Fruit fly (Drosophila melanogaster) whole organism, pupa: ENCODE data around the gene CG42467.

Experiments
- CG10348 ChIP-seq: fragments of 200-800 bp; sonication (Bioruptor generic); IDR thresholded peaks from 2 replicates; pipeline ENCODE4 v1.3.6; 2022; ENCODE audit warnings: missing biosample characterization, missing genetic modification characterization
- CG12605 ChIP-seq: fragments of 200-800 bp; sonication (Bioruptor generic); IDR thresholded peaks from 2 replicates; pipeline ENCODE4 v1.3.6; 2022; ENCODE audit warnings: missing biosample characterization, missing genetic modification characterization
- CG13204 ChIP-seq: fragments of 200-800 bp; sonication (Bioruptor generic); optimal IDR thresholded peaks from 2 replicates; lab custom pipeline; 2018; ENCODE audit warnings: missing biosample characterization, mild to moderate bottlenecking, missing genetic modification characterization, moderate library complexity
- CG14655 ChIP-seq: fragments of 200-800 bp; sonication (Bioruptor generic); optimal IDR thresholded peaks from 3 replicates; lab custom pipeline; 2017; ENCODE audit warnings: mild to moderate bottlenecking, missing biosample characterization, missing genetic modification reagents, missing genetic modification characterization
- CG15710 ChIP-seq: fragments of 200-800 bp; sonication (Bioruptor generic); optimal IDR thresholded peaks from 2 replicates; lab custom pipeline; 2018; ENCODE audit warnings: missing biosample characterization, mild to moderate bottlenecking, missing genetic modification characterization, moderate library complexity
- CG17806 ChIP-seq: fragments of 200-800 bp; sonication (Bioruptor generic); optimal IDR thresholded peaks from 2 replicates; lab custom pipeline; 2018; ENCODE audit warnings: missing biosample characterization, mild to moderate bottlenecking, missing genetic modification characterization, moderate library complexity
- CG32121 ChIP-seq: fragments of 200-800 bp; sonication (Bioruptor generic); IDR thresholded peaks from 2 replicates; pipeline ENCODE4 v1.3.6; 2022; ENCODE audit warnings: missing biosample characterization, missing genetic modification characterization
- CG34367 ChIP-seq: fragments of 200-800 bp; sonication (Bioruptor generic); optimal IDR thresholded peaks from 2 replicates; lab custom pipeline; 2018; ENCODE audit warnings: missing biosample characterization, mild to moderate bottlenecking, missing genetic modification characterization
- CG4496 ChIP-seq: fragments of 200-800 bp; sonication (Bioruptor generic); IDR thresholded peaks from 3 replicates; pipeline ENCODE4 v1.3.6; 2022; ENCODE audit warnings: missing biosample characterization, missing genetic modification characterization
- CG8159 ChIP-seq: fragments of 200-800 bp; sonication (Bioruptor generic); optimal IDR thresholded peaks from 3 replicates; lab custom pipeline; 2018; ENCODE audit warnings: missing biosample characterization, mild to moderate bottlenecking, missing genetic modification characterization, moderate library complexity
- CG8301 ChIP-seq: fragments of 200-800 bp; sonication (Bioruptor generic); optimal IDR thresholded peaks from 2 replicates; lab custom pipeline; 2018; ENCODE audit warnings: missing biosample characterization, mild to moderate bottlenecking, missing genetic modification characterization
- CG9948 ChIP-seq: fragments of 200-800 bp; sonication (Bioruptor generic); optimal IDR thresholded peaks from 2 replicates; lab custom pipeline; 2018; ENCODE audit warnings: missing biosample characterization, mild to moderate bottlenecking, missing genetic modification characterization, moderate library complexity
- D1 ChIP-seq: fragments of 200-800 bp; sonication (Bioruptor generic); optimal IDR thresholded peaks from 2 replicates; lab custom pipeline; 2018; ENCODE audit warnings: missing biosample characterization, mild to moderate bottlenecking, missing genetic modification characterization, moderate library complexity
- EcR ChIP-seq: fragments of 200-800 bp; sonication (Bioruptor generic); optimal IDR thresholded peaks from 3 replicates; lab custom pipeline; 2019; ENCODE audit warnings: missing biosample characterization, missing genetic modification characterization, mild to moderate bottlenecking, moderate library complexity, missing genetic modification reagents
- Ets98B ChIP-seq: fragments of 200-800 bp; sonication (Bioruptor generic); IDR thresholded peaks from 2 replicates; pipeline ENCODE4 v1.3.6; 2022; ENCODE audit warnings: missing biosample characterization, missing genetic modification characterization
- Pif1A ChIP-seq: fragments of 200-800 bp; sonication (Bioruptor generic); optimal IDR thresholded peaks from 3 replicates; lab custom pipeline; 2016; ENCODE audit warnings: missing biosample characterization, missing genetic modification characterization
- Pif1B ChIP-seq: fragments of 200-800 bp; sonication (Bioruptor generic); optimal IDR thresholded peaks from 3 replicates; lab custom pipeline; 2016; ENCODE audit warnings: missing biosample characterization, missing genetic modification characterization
- Snoo ChIP-seq: fragments of 200-800 bp; sonication (Bioruptor generic); optimal IDR thresholded peaks from 3 replicates; lab custom pipeline; 2017; ENCODE audit warnings: missing biosample characterization, mild to moderate bottlenecking, missing genetic modification characterization, inconsistent platforms
- fd96Ca ChIP-seq: fragments of 200-800 bp; sonication (Bioruptor generic); IDR thresholded peaks from 3 replicates; pipeline ENCODE4 v1.3.6; 2022; ENCODE audit warnings: missing biosample characterization, missing genetic modification characterization
- gl ChIP-seq: fragments of 200-800 bp; sonication (Bioruptor generic); optimal IDR thresholded peaks from 2 replicates; lab custom pipeline; 2018; ENCODE audit warnings: missing biosample characterization, mild to moderate bottlenecking, missing genetic modification characterization
- rn ChIP-seq: fragments of 200-800 bp; sonication (Bioruptor generic); IDR thresholded peaks from 2 replicates; pipeline ENCODE4 v1.3.6; 2022; ENCODE audit warnings: missing biosample characterization, missing genetic modification characterization

The CG42467 gene

dm6 chr2L:3700990-3701389 is at the start of gene CG42467:
Gene CG42467 (plus strand): TSS chr2L:3701290.
- TF ChIP-seq CG34367 (tag; lab: Kevin White, UChicago) (no peak), CG17806 (tag; lab: Kevin White, UChicago) (no peak), Ets98B (GFP tag; lab: Robert Waterston, UW) (no peak), CG10348 (GFP tag; lab: Robert Waterston, UW) (no peak), fd96Ca (GFP tag; lab: Robert Waterston, UW) (no peak), CG8301 (no peak), rn (GFP tag; lab: Robert Waterston, UW) (no peak), CG14655 (no peak), CG12605 (GFP tag; lab: Robert Waterston, UW) (no peak), Pif1B (no peak), CG4496 (GFP tag; lab: Robert Waterston, UW) (no peak), CG8159 (tag; lab: Kevin White, UChicago) (no peak), D1 (tag; lab: Kevin White, UChicago) (no peak), gl (tag; lab: Kevin White, UChicago) (no peak), Snoo (tag; lab: Kevin White, UChicago) (no peak), Pif1A (GFP tag; lab: Kevin White, UChicago) (no peak), CG32121 (no peak), CG15710 (tag; lab: Kevin White, UChicago) (no peak)

DNA sequence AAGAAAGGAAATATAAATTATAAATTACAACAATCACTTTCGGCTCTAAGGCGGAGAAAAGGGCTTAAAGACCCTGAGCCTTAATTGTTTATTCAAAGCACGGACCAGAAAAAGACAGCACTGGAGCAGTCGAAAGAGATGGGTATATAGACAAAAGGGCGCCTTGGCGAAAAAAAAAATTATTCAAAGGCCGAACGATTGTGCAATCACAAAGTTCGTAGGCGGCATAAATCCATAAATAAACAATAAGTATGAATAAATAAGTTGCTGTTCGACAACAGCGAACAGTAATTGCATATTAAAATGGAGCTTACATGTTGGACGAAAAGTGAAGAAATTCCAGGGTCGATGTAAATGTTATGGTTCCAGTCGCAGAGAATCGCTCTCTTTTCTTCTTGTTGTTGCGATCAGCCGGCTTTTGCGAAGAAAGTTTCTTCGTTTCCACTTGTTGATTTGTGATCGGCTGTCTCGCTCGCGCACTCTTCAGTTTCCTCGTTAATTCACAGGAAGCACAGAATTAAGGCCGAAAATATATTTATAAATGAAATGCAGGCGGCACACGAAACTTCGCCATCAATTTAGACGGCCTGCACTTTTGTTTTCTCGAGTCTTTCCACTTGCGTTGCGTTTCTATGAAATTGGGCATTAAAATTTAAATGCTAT is 46.0 kb upstream of the CG42467 start:
- no peak for TF ChIP-seq CG9948 (tag; lab: Kevin White, UChicago)
- no peak for TF ChIP-seq CG34367 (tag; lab: Kevin White, UChicago)
- TF ChIP-seq CG13204 (GFP tag; lab: Kevin White, UChicago): no peak
- no peak for TF ChIP-seq CG10348 (GFP tag; lab: Robert Waterston, UW)
- no peak for TF ChIP-seq fd96Ca (GFP tag; lab: Robert Waterston, UW)
- no peak for TF ChIP-seq gl (tag; lab: Kevin White, UChicago)
- TF ChIP-seq D1 (tag; lab: Kevin White, UChicago): no peak
- no peak for TF ChIP-seq CG32121
- TF ChIP-seq Snoo (tag; lab: Kevin White, UChicago): no peak
- TF ChIP-seq Pif1B: no peak
- no peak for TF ChIP-seq rn (GFP tag; lab: Robert Waterston, UW)
- TF ChIP-seq CG8159 (tag; lab: Kevin White, UChicago): no peak
- TF ChIP-seq CG14655: no peak

dm6 chr2L:3655698-3656105 is 45.4 kb upstream of the CG42467 start:
- TF ChIP-seq CG8301: peak; percentile 99
- peak; percentile 68 for TF ChIP-seq EcR
- peak; percentile 98 for TF ChIP-seq CG12605 (GFP tag; lab: Robert Waterston, UW)
- TF ChIP-seq D1 (tag; lab: Kevin White, UChicago): peak; percentile 95
- peak; percentile 99 for TF ChIP-seq Snoo (tag; lab: Kevin White, UChicago)
- peak; percentile 98 for TF ChIP-seq CG8159 (tag; lab: Kevin White, UChicago)
- peak; percentile 93 for TF ChIP-seq CG13204 (GFP tag; lab: Kevin White, UChicago)
- peak; percentile 99 for TF ChIP-seq Pif1B
- peak; percentile 97 for TF ChIP-seq rn (GFP tag; lab: Robert Waterston, UW)
- peak; percentile 98 for TF ChIP-seq CG9948 (tag; lab: Kevin White, UChicago)
- peak; percentile 98 for TF ChIP-seq CG15710 (tag; lab: Kevin White, UChicago)
- TF ChIP-seq CG32121: peak; percentile 98
- TF ChIP-seq Ets98B (GFP tag; lab: Robert Waterston, UW): peak; percentile 99
- peak; percentile 99 for TF ChIP-seq fd96Ca (GFP tag; lab: Robert Waterston, UW)
- peak; percentile 97 for TF ChIP-seq gl (tag; lab: Kevin White, UChicago)
- peak; percentile 99 for TF ChIP-seq CG4496 (GFP tag; lab: Robert Waterston, UW)
- TF ChIP-seq CG17806 (tag; lab: Kevin White, UChicago): peak; percentile 98
- peak; percentile 97 for TF ChIP-seq CG34367 (tag; lab: Kevin White, UChicago)
- peak; percentile 98 for TF ChIP-seq CG14655
- TF ChIP-seq Pif1A (GFP tag; lab: Kevin White, UChicago): peak; percentile 99
- TF ChIP-seq CG10348 (GFP tag; lab: Robert Waterston, UW): peak; percentile 91

DNA sequence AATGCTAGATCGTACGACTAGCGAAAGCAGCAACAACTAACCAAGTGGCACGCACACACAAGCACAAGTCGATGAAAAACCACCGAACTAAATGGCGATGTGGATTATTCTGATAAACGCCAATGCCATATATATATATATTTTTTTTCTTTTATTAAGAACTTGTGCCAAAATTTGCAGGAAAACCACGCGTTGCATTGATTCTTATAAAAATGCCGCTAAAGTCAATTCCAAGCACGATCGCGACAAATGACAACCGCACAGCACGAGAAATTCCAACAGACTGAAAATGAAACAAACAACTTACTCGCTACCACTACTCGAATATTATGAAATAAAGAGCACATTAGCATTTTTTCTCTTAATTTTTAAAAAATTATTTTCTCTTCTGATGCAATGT is 44.4 kb upstream of the CG42467 start, which contains the start of gene for:
Gene for, minus strand, starts transcription at position 287 of the 400 bp plus-strand sequence.
- TF ChIP-seq Ets98B (GFP tag; lab: Robert Waterston, UW): peak; percentile 6; the same call in 1 of the 2 replicates
- peak; percentile 2 for TF ChIP-seq CG17806 (tag; lab: Kevin White, UChicago)
- TF ChIP-seq CG32121: peak; percentile 15; the same call in 1 of the 2 replicates
- TF ChIP-seq CG12605 (GFP tag; lab: Robert Waterston, UW): no peak
- TF ChIP-seq CG8159 (tag; lab: Kevin White, UChicago): no peak

DNA sequence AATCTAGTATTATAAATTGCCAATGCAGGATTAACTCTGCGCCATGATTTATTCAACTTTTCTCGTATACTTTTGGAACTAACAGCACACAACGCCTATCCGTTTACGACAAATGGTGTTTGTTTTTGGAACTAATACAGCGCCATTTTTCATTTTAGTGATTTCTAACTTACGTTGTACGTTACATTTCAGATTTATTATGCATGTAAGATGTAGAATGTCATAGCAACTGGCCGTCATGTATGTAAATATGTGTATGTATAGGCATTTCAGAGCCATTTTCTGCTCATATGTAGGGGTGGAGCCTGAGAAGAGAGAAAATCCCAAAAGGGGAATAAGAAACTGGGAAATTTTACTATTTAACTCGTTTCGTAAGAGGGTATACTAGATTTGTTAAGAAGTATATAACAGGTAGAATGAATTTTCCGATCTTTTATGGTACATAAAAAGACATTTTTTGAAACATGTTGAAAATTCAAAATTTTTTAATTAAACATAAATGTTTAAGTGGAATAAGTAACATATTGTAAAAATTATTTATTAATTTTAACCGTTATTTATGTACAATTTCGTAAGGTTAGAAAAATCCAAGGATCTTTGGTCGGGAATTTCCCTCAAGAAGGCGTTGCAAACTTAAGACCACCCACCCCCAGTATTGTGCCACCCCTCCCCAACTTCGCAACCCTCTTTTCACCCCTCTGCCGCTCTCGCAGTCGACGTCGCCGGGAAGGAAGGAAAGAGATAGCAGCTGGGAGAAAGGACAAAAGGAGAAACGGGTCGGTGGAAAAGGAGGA is 43.5 kb upstream of the CG42467 start:
- TF ChIP-seq CG14655 (peak; percentile 51), CG15710 (tag; lab: Kevin White, UChicago) (peak; percentile 43), CG8159 (tag; lab: Kevin White, UChicago) (peak; percentile 53), Ets98B (GFP tag; lab: Robert Waterston, UW) (0 out of 2 replicates have a peak, but pooled peaks have one; percentile 53), D1 (tag; lab: Kevin White, UChicago) (peak; percentile 43), CG8301 (peak; percentile 41), rn (GFP tag; lab: Robert Waterston, UW) (no peak), CG4496 (GFP tag; lab: Robert Waterston, UW) (0 out of 3 replicates have a peak, but pooled peaks have one; percentile 40), CG32121 (peak; percentile 36; the same call in 1 of the 2 replicates), CG34367 (tag; lab: Kevin White, UChicago) (no peak), CG9948 (tag; lab: Kevin White, UChicago) (peak; percentile 29), fd96Ca (GFP tag; lab: Robert Waterston, UW) (no peak), EcR (no peak), CG17806 (tag; lab: Kevin White, UChicago) (peak; percentile 11), Snoo (tag; lab: Kevin White, UChicago) (no peak), CG12605 (GFP tag; lab: Robert Waterston, UW) (no peak), gl (tag; lab: Kevin White, UChicago) (no peak), CG13204 (GFP tag; lab: Kevin White, UChicago) (no peak)
